Fruit fly (Drosophila melanogaster) Kc167 (cell line): ENCODE results near the gene Ilp7.

Experiments
- Myc ChIP-seq: fragments of >200 bp; optimal IDR thresholded peaks from 2 replicates; lab custom pipeline; 2017; ENCODE audit warnings: missing external identifiers
- Sin3A ChIP-seq: fragments of >200 bp; optimal IDR thresholded peaks from 2 replicates; lab custom pipeline; 2018; ENCODE audit warnings: missing external identifiers
- h ChIP-seq: fragments of >200 bp; optimal IDR thresholded peaks from 3 replicates; lab custom pipeline; 2018; ENCODE audit warnings: missing external identifiers
- insv ChIP-seq: fragments of >200 bp; optimal IDR thresholded peaks from 3 replicates; lab custom pipeline; 2018; ENCODE audit warnings: missing external identifiers
- psq ChIP-seq: fragments of >200 bp; optimal IDR thresholded peaks from 2 replicates; lab custom pipeline; 2017; ENCODE audit warnings: missing external identifiers
- ttk ChIP-seq: sonication (Bioruptor generic); optimal IDR thresholded peaks from 2 replicates; lab custom pipeline; 2017; ENCODE audit warnings: missing external identifiers

Ilp7 gene

dm6 chrX:3690631-3691030 lies 23.2 kb downstream of the Ilp7 start:
- TF ChIP-seq psq (no peak), Myc (lab: Kevin White, UChicago) (no peak), h (lab: Kevin White, UChicago) (no peak), Sin3A (lab: Kevin White, UChicago) (no peak), ttk (lab: Kevin White, UChicago) (no peak), insv (lab: Kevin White, UChicago) (no peak)

- no peak for TF ChIP-seq h (lab: Kevin White, UChicago)
- no peak for TF ChIP-seq Myc (lab: Kevin White, UChicago)
- no peak for TF ChIP-seq Sin3A (lab: Kevin White, UChicago)
- no peak for TF ChIP-seq ttk (lab: Kevin White, UChicago)
- no peak for TF ChIP-seq psq
- no peak for TF ChIP-seq insv (lab: Kevin White, UChicago)
Observed at dm6 chrX:3691623-3692553, 24.5 kb downstream of the Ilp7 start.

- no peak for TF ChIP-seq insv (lab: Kevin White, UChicago)
- TF ChIP-seq h (lab: Kevin White, UChicago), result no peak
- no peak for TF ChIP-seq ttk (lab: Kevin White, UChicago)
- no peak for TF ChIP-seq Sin3A (lab: Kevin White, UChicago)
- no peak for TF ChIP-seq psq
- TF ChIP-seq Myc (lab: Kevin White, UChicago), result no peak
Observed at dm6 chrX:3693989-3694769, 26.8 kb downstream of the Ilp7 start.

dm6 chrX:3694770-3695145 lies 27.3 kb downstream of the Ilp7 start:
- TF ChIP-seq Sin3A (lab: Kevin White, UChicago), result no peak
- no peak for TF ChIP-seq Myc (lab: Kevin White, UChicago)
- no peak for TF ChIP-seq ttk (lab: Kevin White, UChicago)
- no peak for TF ChIP-seq h (lab: Kevin White, UChicago)
- TF ChIP-seq psq, result no peak
- no peak for TF ChIP-seq insv (lab: Kevin White, UChicago)

- TF ChIP-seq Sin3A (lab: Kevin White, UChicago), result no peak
- no peak for TF ChIP-seq Myc (lab: Kevin White, UChicago)
- TF ChIP-seq ttk (lab: Kevin White, UChicago), result no peak
- no peak for TF ChIP-seq insv (lab: Kevin White, UChicago)
Observed at dm6 chrX:3695151-3695988, 27.9 kb downstream of the Ilp7 start.

- TF ChIP-seq Myc (lab: Kevin White, UChicago) (no peak), h (lab: Kevin White, UChicago) (no peak), psq (no peak), insv (lab: Kevin White, UChicago) (no peak), Sin3A (lab: Kevin White, UChicago) (no peak), ttk (lab: Kevin White, UChicago) (no peak)
Observed at dm6 chrX:3696540-3697206, 29.3 kb downstream of the Ilp7 start.

dm6 chrX:3704204-3704660 lies 36.8 kb downstream of the Ilp7 start:
- TF ChIP-seq ttk (lab: Kevin White, UChicago) (no peak), Sin3A (lab: Kevin White, UChicago) (no peak), insv (lab: Kevin White, UChicago) (no peak), h (lab: Kevin White, UChicago) (no peak), Myc (lab: Kevin White, UChicago) (no peak), psq (no peak)

dm6 chrX:3710531-3711084 lies 43.2 kb downstream of the Ilp7 start:
- TF ChIP-seq h (lab: Kevin White, UChicago) (no peak), ttk (lab: Kevin White, UChicago) (no peak), insv (lab: Kevin White, UChicago) (no peak), Myc (lab: Kevin White, UChicago) (no peak), psq (no peak), Sin3A (lab: Kevin White, UChicago) (no peak)

- TF ChIP-seq Myc (lab: Kevin White, UChicago) (no peak), psq (no peak), ttk (lab: Kevin White, UChicago) (no peak), insv (lab: Kevin White, UChicago) (no peak), h (lab: Kevin White, UChicago) (no peak), Sin3A (lab: Kevin White, UChicago) (no peak)
Observed at dm6 chrX:3714020-3714419, 46.6 kb downstream of the Ilp7 start.

- TF ChIP-seq insv (lab: Kevin White, UChicago) (no peak), ttk (lab: Kevin White, UChicago) (no peak)
Observed at dm6 chrX:3715616-3716015, 48.2 kb downstream of the Ilp7 start.
